Fruit fly (Drosophila melanogaster): Measurements from ENCODE around the gene VhaM9.7-a.
A peak's percentile ranks its signal among the peaks of the same experiment; 100 is the strongest.

VhaM9.7-a gene

DNA sequence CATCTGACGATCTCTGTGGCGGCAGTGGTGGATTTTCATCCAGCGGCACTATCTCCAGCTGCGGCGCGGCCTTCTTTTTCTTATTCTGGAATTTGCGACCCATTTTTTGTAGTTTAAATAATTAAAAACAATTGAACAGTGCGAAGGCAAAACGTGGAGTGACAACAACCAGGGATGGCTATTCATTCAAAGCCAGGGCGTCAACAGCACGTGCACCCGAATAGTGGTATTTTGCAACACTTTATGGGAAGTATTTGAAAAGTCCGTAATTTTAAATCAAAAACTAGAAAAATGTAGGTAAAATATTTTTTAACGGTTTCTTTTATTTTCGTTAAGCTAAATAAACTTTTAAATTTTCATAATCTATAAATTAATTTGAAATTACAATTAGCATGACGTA is 20.1 kb downstream of the VhaM9.7-a start, which contains the start of gene CG11583 (continued):
- no peak for TF ChIP-seq CG7372 (GFP tag; IDR thresholded peaks at IDR 0.05)
- TF ChIP-seq wdn (GFP tag; IDR thresholded peaks at IDR 0.05), result no peak
- no peak for TF ChIP-seq CG1233 (GFP tag; optimal IDR thresholded peaks at IDR 0.05)
- no peak for TF ChIP-seq fd64A (GFP tag; optimal IDR thresholded peaks at IDR 0.05)
- TF ChIP-seq CG8478 (optimal IDR thresholded peaks at IDR 0.05), result no peak
- TF ChIP-seq usp (GFP tag; optimal IDR thresholded peaks at IDR 0.05), result no peak
- TF ChIP-seq CG17328 (GFP tag; IDR thresholded peaks at IDR 0.05), result no peak
- TF ChIP-seq Opbp (GFP tag; IDR thresholded peaks at IDR 0.05; ENCODE audit: partially characterized antibody), result 0 out of 3 replicates have a peak, but pooled peaks have one; percentile 14
- TF ChIP-seq CG13296 (GFP tag; optimal IDR thresholded peaks at IDR 0.05), result no peak
- no peak for TF ChIP-seq Drgx (GFP tag; IDR thresholded peaks at IDR 0.05)
- TF ChIP-seq CG2129 (GFP tag; IDR thresholded peaks at IDR 0.05; ENCODE audit: partially characterized antibody), result no peak
- TF ChIP-seq eve (GFP tag; optimal IDR thresholded peaks at IDR 0.05), result no peak
- TF ChIP-seq CG4360 (GFP tag; IDR thresholded peaks at IDR 0.05), result no peak
- peak; percentile 69 for TF ChIP-seq mam (GFP tag; optimal IDR thresholded peaks at IDR 0.05)
- TF ChIP-seq Ssrp (tag; optimal IDR thresholded peaks at IDR 0.05), result no peak
- no peak for TF ChIP-seq pnt (GFP tag; optimal IDR thresholded peaks at IDR 0.05)
- TF ChIP-seq wor (GFP tag; IDR thresholded peaks at IDR 0.05), result no peak
- no peak for TF ChIP-seq CG12769 (tag; optimal IDR thresholded peaks at IDR 0.05)
- TF ChIP-seq grn (GFP tag; optimal IDR thresholded peaks at IDR 0.05), result no peak
- peak; percentile 42 for TF ChIP-seq Fer1 (GFP tag; optimal IDR thresholded peaks at IDR 0.05)
- no peak for TF ChIP-seq CG11560 (tag; IDR thresholded peaks at IDR 0.05)
- 0 out of 2 replicates have a peak, but pooled peaks have one; percentile 2 for TF ChIP-seq CG16779 (GFP tag; IDR thresholded peaks at IDR 0.05)
- TF ChIP-seq dan (GFP tag; IDR thresholded peaks at IDR 0.05), result no peak
- TF ChIP-seq CG10654 (GFP tag; optimal IDR thresholded peaks at IDR 0.05), result no peak
- no peak for TF ChIP-seq E2f1 (GFP tag; IDR thresholded peaks at IDR 0.05)
- TF ChIP-seq CG12942 (GFP tag; optimal IDR thresholded peaks at IDR 0.05), result peak; percentile 24
- no peak for TF ChIP-seq Rx (GFP tag; IDR thresholded peaks at IDR 0.05)
- TF ChIP-seq Ada2b (GFP tag; IDR thresholded peaks at IDR 0.05), result no peak
- peak; percentile 30 for TF ChIP-seq twi (tag; optimal IDR thresholded peaks at IDR 0.05)
- no peak for TF ChIP-seq lmd (GFP tag; IDR thresholded peaks at IDR 0.05)
- TF ChIP-seq luna (GFP tag; optimal IDR thresholded peaks at IDR 0.05), result no peak
- TF ChIP-seq CG9437 (GFP tag; optimal IDR thresholded peaks at IDR 0.05), result no peak
- no peak for TF ChIP-seq CG5180 (GFP tag; optimal IDR thresholded peaks at IDR 0.05)
- TF ChIP-seq hbn (GFP tag; IDR thresholded peaks at IDR 0.05; ENCODE audit: partially characterized antibody), result no peak
- TF ChIP-seq CG32772 (GFP tag; IDR thresholded peaks at IDR 0.05), result no peak
- TF ChIP-seq Meics (GFP tag; optimal IDR thresholded peaks at IDR 0.05), result no peak
- peak; percentile 4 for TF ChIP-seq CG9876 (GFP tag; optimal IDR thresholded peaks at IDR 0.05)
- TF ChIP-seq CG5953 (GFP tag; IDR thresholded peaks at IDR 0.05), result no peak
- TF ChIP-seq nmo (GFP tag; optimal IDR thresholded peaks at IDR 0.05), result peak; percentile 24
- TF ChIP-seq CG6854 (GFP tag; optimal IDR thresholded peaks at IDR 0.05), result no peak
- TF ChIP-seq CG1024 (GFP tag; IDR thresholded peaks at IDR 0.05), result no peak
- no peak for TF ChIP-seq CG12071 (GFP tag; optimal IDR thresholded peaks at IDR 0.05)
- peak; percentile 51 for TF ChIP-seq zfh2 (GFP tag; optimal IDR thresholded peaks at IDR 0.05)
- no peak for TF ChIP-seq al (GFP tag; IDR thresholded peaks at IDR 0.05)
- TF ChIP-seq CG4617 (GFP tag; optimal IDR thresholded peaks at IDR 0.05; ENCODE audit: borderline replicate concordance), result peak; percentile 61
- TF ChIP-seq gce (GFP tag; IDR thresholded peaks at IDR 0.05), result no peak
- no peak for TF ChIP-seq CG15696 (tag; optimal IDR thresholded peaks at IDR 0.05)
- TF ChIP-seq pita (GFP tag; optimal IDR thresholded peaks at IDR 0.05), result no peak
- TF ChIP-seq Hey (tag; optimal IDR thresholded peaks at IDR 0.05), result no peak
- TF ChIP-seq Taf1 (GFP tag; IDR thresholded peaks at IDR 0.05), result no peak
- peak; percentile 8 for TF ChIP-seq Bteb2 (GFP tag; optimal IDR thresholded peaks at IDR 0.05)
- TF ChIP-seq D19B (GFP tag; optimal IDR thresholded peaks at IDR 0.05), result no peak
- no peak for TF ChIP-seq CG30020 (tag; optimal IDR thresholded peaks at IDR 0.05)
